Fruit fly (Drosophila melanogaster) whole organism, embryonic: ENCODE data around the gene Sf3b1.

Experiments used
- CG10274 ChIP-seq: fragments of 200-800 bp; sonication (Bioruptor generic); optimal IDR thresholded peaks from 3 replicates; lab custom pipeline; 2017; ENCODE audit warnings: missing biosample characterization, mild to moderate bottlenecking, missing genetic modification characterization
- CG11085 ChIP-seq: fragments of 200-800 bp; sonication (Bioruptor generic); IDR thresholded peaks from 2 replicates; pipeline ENCODE4 v1.3.6; 2022; ENCODE audit warnings: missing biosample characterization, missing genetic modification characterization
- CG12104 ChIP-seq: fragments of 200-800 bp; sonication (Bioruptor generic); optimal IDR thresholded peaks from 3 replicates; lab custom pipeline; 2016; ENCODE audit warnings: missing biosample characterization, missing genetic modification characterization
- CG12219 ChIP-seq: fragments of 200-800 bp; sonication (Bioruptor generic); optimal IDR thresholded peaks from 3 replicates; lab custom pipeline; 2018; ENCODE audit warnings: missing biosample characterization, mild to moderate bottlenecking, missing genetic modification characterization
- CG14441 ChIP-seq: fragments of 200-800 bp; sonication (Bioruptor generic); IDR thresholded peaks from 2 replicates; pipeline ENCODE4 v1.3.6; 2022; ENCODE audit warnings: missing biosample characterization, missing genetic modification characterization
- CG14860 ChIP-seq: fragments of 200-800 bp; sonication (Bioruptor generic); IDR thresholded peaks from 3 replicates; pipeline ENCODE4 v1.3.6; 2022; ENCODE audit warnings: missing biosample characterization, missing genetic modification characterization; ENCODE audit not compliant: partially characterized antibody
- CG16813 ChIP-seq: fragments of 200-800 bp; sonication (Bioruptor generic); IDR thresholded peaks from 3 replicates; pipeline ENCODE4 v1.3.6; 2022; ENCODE audit warnings: missing biosample characterization, missing genetic modification characterization; ENCODE audit not compliant: partially characterized antibody
- CG17912 ChIP-seq: fragments of 200-800 bp; sonication (Bioruptor generic); optimal IDR thresholded peaks from 2 replicates; lab custom pipeline; 2018; ENCODE audit warnings: missing biosample characterization, mild to moderate bottlenecking, missing genetic modification characterization
- CG1832 ChIP-seq: fragments of 200-800 bp; sonication (Bioruptor generic); optimal IDR thresholded peaks from 2 replicates; lab custom pipeline; 2017; ENCODE audit warnings: missing biosample characterization, mild to moderate bottlenecking, missing genetic modification characterization, inconsistent platforms
- CG7963 ChIP-seq: fragments of 200-800 bp; sonication (Bioruptor generic); IDR thresholded peaks from 3 replicates; pipeline ENCODE4 v1.3.6; 2022; ENCODE audit warnings: missing biosample characterization, missing genetic modification characterization; ENCODE audit not compliant: partially characterized antibody
- CrebB ChIP-seq: fragments of 200-800 bp; sonication (Bioruptor generic); optimal IDR thresholded peaks from 3 replicates; lab custom pipeline; 2018; ENCODE audit warnings: missing biosample characterization, mild to moderate bottlenecking, missing genetic modification characterization
- D ChIP-seq, 2 experiments: fragments of 200-800 bp in 1 of 2; fragments of >200 bp in 1 of 2; sonication (Bioruptor generic) in 1 of 2; optimal IDR thresholded peaks; 2 replicates in 1 of 2; 3 replicates in 1 of 2; lab custom pipeline; 2017; ENCODE audit warnings: mild to moderate bottlenecking in 1 of 2, missing biosample characterization in 1 of 2, missing genetic modification characterization in 1 of 2, missing genetic modification reagents in 1 of 2
- Deaf1 ChIP-seq: fragments of 200-800 bp; optimal IDR thresholded peaks from 3 replicates; lab custom pipeline; 2019; ENCODE audit warnings: missing biosample characterization, mild to moderate bottlenecking, missing genetic modification characterization, moderate library complexity
- Dref ChIP-seq: fragments of 200-800 bp; sonication (Bioruptor generic); IDR thresholded peaks from 2 replicates; pipeline ENCODE4 v1.3.6; 2022; ENCODE audit warnings: missing biosample characterization, missing genetic modification characterization
- Ets65A ChIP-seq: fragments of 200-800 bp; sonication (Bioruptor generic); peaks from one replicate; lab custom pipeline; 2016; ENCODE audit warnings: missing biosample characterization, missing genetic modification characterization
- Gsc ChIP-seq: fragments of 200-800 bp; sonication (Bioruptor generic); IDR thresholded peaks from 2 replicates; pipeline ENCODE4 v1.3.6; 2022; ENCODE audit warnings: missing biosample characterization, missing genetic modification characterization
- HLH4C ChIP-seq: fragments of 200-800 bp; sonication (Bioruptor generic); IDR thresholded peaks from 3 replicates; pipeline ENCODE4 v1.3.6; 2022; ENCODE audit warnings: missing biosample characterization, missing genetic modification characterization; ENCODE audit not compliant: partially characterized antibody
- Hey ChIP-seq: fragments of 200-800 bp; sonication (Bioruptor generic); optimal IDR thresholded peaks from 3 replicates; lab custom pipeline; 2018; ENCODE audit warnings: missing biosample characterization, mild to moderate bottlenecking, missing genetic modification characterization
- Med ChIP-seq: fragments of 200-800 bp; sonication (Bioruptor generic); peaks from one replicate; lab custom pipeline; 2016; ENCODE audit warnings: missing biosample characterization, missing genetic modification characterization, mild to moderate bottlenecking, inconsistent platforms, moderate library complexity
- Nf-YB ChIP-seq: fragments of 200-800 bp; sonication (Bioruptor generic); optimal IDR thresholded peaks from 3 replicates; lab custom pipeline; 2019; ENCODE audit warnings: missing biosample characterization, mild to moderate bottlenecking, missing genetic modification characterization, moderate library complexity
- Nf-YC ChIP-seq: fragments of 200-800 bp; optimal IDR thresholded peaks from 3 replicates; lab custom pipeline; 2019; ENCODE audit warnings: missing biosample characterization, mild to moderate bottlenecking, missing genetic modification characterization, moderate library complexity
- Opbp ChIP-seq: fragments of 200-800 bp; sonication (Bioruptor generic); IDR thresholded peaks from 3 replicates; pipeline ENCODE4 v1.3.6; 2022; ENCODE audit warnings: missing biosample characterization, missing genetic modification characterization; ENCODE audit not compliant: partially characterized antibody
- Ptx1 ChIP-seq: fragments of 200-800 bp; sonication (Bioruptor generic); IDR thresholded peaks from 2 replicates; pipeline ENCODE4 v1.3.6; 2022; ENCODE audit warnings: missing biosample characterization, missing genetic modification characterization
- Rfx ChIP-seq: fragments of 200-800 bp; sonication (Bioruptor generic); IDR thresholded peaks from 2 replicates; pipeline ENCODE4 v1.3.6; 2022; ENCODE audit warnings: missing biosample characterization, missing genetic modification characterization
- Scr ChIP-seq: fragments of 200-800 bp; sonication (Bioruptor generic); IDR thresholded peaks from 2 replicates; pipeline ENCODE4 v1.3.6; 2022; ENCODE audit warnings: missing biosample characterization, missing genetic modification characterization; ENCODE audit not compliant: partially characterized antibody
- Sin3A ChIP-seq: fragments of >200 bp; optimal IDR thresholded peaks from 2 replicates; lab custom pipeline; 2018
- Sry-δ ChIP-seq: fragments of 200-800 bp; sonication (Bioruptor generic); optimal IDR thresholded peaks from 2 replicates; lab custom pipeline; 2016; ENCODE audit warnings: missing biosample characterization, missing genetic modification characterization
- ato ChIP-seq: fragments of 200-800 bp; sonication (Bioruptor generic); IDR thresholded peaks from 2 replicates; pipeline ENCODE4 v1.3.6; 2022; ENCODE audit warnings: missing biosample characterization, missing genetic modification characterization; ENCODE audit not compliant: partially characterized antibody
- bbx ChIP-seq: fragments of 200-800 bp; sonication (Bioruptor generic); IDR thresholded peaks from 2 replicates; pipeline ENCODE4 v1.3.6; 2022; ENCODE audit warnings: missing biosample characterization, missing genetic modification characterization; ENCODE audit not compliant: partially characterized antibody
- bcd ChIP-seq: fragments of 200-800 bp; sonication (Bioruptor generic); optimal IDR thresholded peaks from 2 replicates; lab custom pipeline; 2017; ENCODE audit warnings: missing biosample characterization, mild to moderate bottlenecking, missing genetic modification characterization
- cg ChIP-seq: fragments of 200-800 bp; sonication (Bioruptor generic); optimal IDR thresholded peaks from 3 replicates; lab custom pipeline; 2019; ENCODE audit warnings: missing biosample characterization, mild to moderate bottlenecking, missing genetic modification characterization, moderate library complexity
- chinmo ChIP-seq: fragments of 200-800 bp; sonication (Bioruptor generic); IDR thresholded peaks from 4 replicates; pipeline ENCODE4 v1.3.6; 2022; ENCODE audit warnings: missing biosample characterization, missing genetic modification characterization; ENCODE audit not compliant: partially characterized antibody
- corto ChIP-seq: fragments of 200-800 bp; sonication (Bioruptor generic); optimal IDR thresholded peaks from 2 replicates; lab custom pipeline; 2016; ENCODE audit warnings: missing biosample characterization, mild to moderate bottlenecking, missing genetic modification characterization, moderate library complexity
- danr ChIP-seq: fragments of 200-800 bp; sonication (Bioruptor generic); IDR thresholded peaks from 2 replicates; pipeline ENCODE4 v1.3.6; 2022; ENCODE audit warnings: missing biosample characterization, missing genetic modification characterization
- gfzf ChIP-seq: fragments of 200-800 bp; sonication (Bioruptor generic); optimal IDR thresholded peaks from 2 replicates; lab custom pipeline; 2016; ENCODE audit warnings: missing biosample characterization, mild to moderate bottlenecking, missing genetic modification characterization, moderate library complexity
- ham ChIP-seq: fragments of 200-800 bp; sonication (Bioruptor generic); IDR thresholded peaks from 2 replicates; pipeline ENCODE4 v1.3.6; 2022; ENCODE audit warnings: missing biosample characterization, missing genetic modification characterization
- ken ChIP-seq: fragments of 200-800 bp; sonication (Bioruptor generic); IDR thresholded peaks from 3 replicates; pipeline ENCODE4 v1.3.6; 2022; ENCODE audit warnings: missing biosample characterization, missing genetic modification characterization
- pan ChIP-seq, 4 experiments: fragments of >200 bp in 3 of 4; fragments of 200-800 bp in 1 of 4; sonication (Bioruptor generic) in 1 of 4; optimal IDR thresholded peaks in 3 of 4; IDR thresholded peaks in 1 of 4; 2 replicates each; pipeline versions ENCODE4 v1.3.6 to Lab custom; 2017 to 2022; ENCODE audit warnings: missing biosample characterization in 2 of 4, missing genetic modification characterization in 2 of 4, mixed read lengths in 1 of 4
- prd ChIP-seq, 3 experiments: fragments of >200 bp in 2 of 3; fragments of 200-800 bp in 1 of 3; sonication (Bioruptor generic) in 1 of 3; optimal IDR thresholded peaks in 2 of 3; IDR thresholded peaks in 1 of 3; 2 replicates in 2 of 3; 3 replicates in 1 of 3; pipeline versions ENCODE4 v1.3.6 to Lab custom; 2017 to 2022; ENCODE audit warnings: missing biosample characterization in 1 of 3, missing genetic modification characterization in 1 of 3
- row ChIP-seq: fragments of 200-800 bp; sonication (Bioruptor generic); IDR thresholded peaks from 3 replicates; pipeline ENCODE4 v1.3.6; 2022; ENCODE audit warnings: missing biosample characterization, missing genetic modification characterization
- tna ChIP-seq: fragments of 200-800 bp; sonication (Bioruptor generic); IDR thresholded peaks from 2 replicates; pipeline ENCODE4 v1.3.6; 2022; ENCODE audit warnings: missing biosample characterization, missing genetic modification characterization; ENCODE audit not compliant: partially characterized antibody
- trem ChIP-seq: fragments of 200-800 bp; optimal IDR thresholded peaks from 3 replicates; lab custom pipeline; 2019; ENCODE audit warnings: missing biosample characterization, mild to moderate bottlenecking, missing genetic modification characterization, moderate library complexity
- vnd ChIP-seq: fragments of 200-800 bp; sonication (Bioruptor generic); IDR thresholded peaks from 3 replicates; pipeline ENCODE4 v1.3.6; 2022; ENCODE audit warnings: missing biosample characterization, missing genetic modification characterization; ENCODE audit not compliant: partially characterized antibody

The Sf3b1 gene

DNA sequence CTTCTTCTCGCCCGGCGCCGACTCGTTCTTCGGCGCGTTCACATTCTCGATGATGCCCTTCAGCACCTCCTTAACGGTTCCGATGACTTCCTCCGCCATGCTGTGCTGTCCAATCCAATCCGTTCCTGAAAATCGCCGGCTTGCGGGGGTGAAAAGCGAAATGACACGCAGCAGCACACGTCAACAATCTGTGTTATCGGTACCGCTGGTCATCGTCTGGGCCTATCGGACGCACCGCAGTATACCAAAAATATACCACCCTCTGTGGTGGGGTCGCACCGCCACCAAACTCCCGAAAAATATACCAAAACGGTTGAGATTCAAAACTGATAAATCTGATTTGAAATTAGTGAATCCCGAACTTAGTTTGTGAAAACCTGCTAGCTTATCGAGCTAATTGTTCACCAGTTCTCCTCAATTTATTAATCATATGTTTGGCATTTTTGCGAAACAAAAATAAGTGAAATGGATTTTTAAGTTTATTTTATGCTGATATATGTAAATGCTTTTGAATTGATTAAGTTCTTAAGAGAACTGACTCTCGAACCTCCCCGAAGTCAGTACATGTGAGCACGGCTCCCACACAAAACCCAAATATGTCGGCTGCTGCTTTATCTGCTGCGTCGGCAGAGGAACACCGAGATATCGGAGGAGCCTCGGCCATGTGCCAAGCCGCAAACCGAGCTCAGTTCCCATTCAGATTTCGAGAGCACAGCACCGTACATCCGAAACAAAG lies 23.5 kb upstream of the Sf3b1 start, which contains the start of the genes Spp and nAChRbeta3 (continued):
- TF ChIP-seq Scr (GFP tag; lab: Robert Waterston, UW) (peak; percentile 52), CG14860 (0 out of 3 replicates have a peak, but pooled peaks have one; percentile 45), ham (no peak), D (optimal IDR thresholded peaks at IDR 0.05; lab: Kevin White, UChicago) (no peak), D (GFP tag; optimal IDR thresholded peaks at IDR 0.05; lab: Kevin White, UChicago) (no peak), Gsc (GFP tag; lab: Robert Waterston, UW) (no peak), tna (GFP tag; lab: Robert Waterston, UW) (peak; percentile 67), Ets65A (no peak), row (GFP tag; lab: Robert Waterston, UW) (peak; percentile 13; the same call in 1 of the 3 replicates), CG12104 (no peak), ato (GFP tag; lab: Robert Waterston, UW) (peak; percentile 49; the same call in 1 of the 2 replicates), Sin3A (lab: Kevin White, UChicago) (peak; percentile 10), danr (GFP tag; lab: Robert Waterston, UW) (no peak)
- TF ChIP-seq, all 482 proteins: peak for 66

DNA sequence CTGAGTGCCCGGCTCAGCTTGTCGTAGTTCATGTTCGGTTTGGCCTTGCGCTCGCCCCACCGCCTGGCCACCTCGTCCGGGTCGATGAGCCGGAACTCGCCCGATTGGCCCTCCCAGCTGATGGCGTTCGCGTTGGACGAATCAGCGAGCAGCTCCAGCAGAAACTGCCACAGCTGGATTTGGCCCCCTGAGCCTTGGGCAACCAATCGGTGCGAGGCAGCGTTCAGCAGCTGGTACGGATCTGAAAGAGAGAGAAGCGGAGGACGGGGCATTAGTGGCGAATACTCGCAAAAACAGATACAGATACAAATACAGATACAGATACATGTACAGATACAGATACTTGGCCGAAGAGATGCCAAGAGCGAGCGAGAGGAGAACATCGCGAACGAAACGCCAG lies 20.2 kb upstream of the Sf3b1 start:
- TF ChIP-seq Deaf1 (tag; lab: Kevin White, UChicago) (peak; percentile 33), CG17912 (GFP tag; lab: Kevin White, UChicago) (no peak), Nf-YB (GFP tag; lab: Kevin White, UChicago) (peak; percentile 93), cg (GFP tag; lab: Kevin White, UChicago) (peak; percentile 36), chinmo (GFP tag; lab: Robert Waterston, UW) (0 out of 4 replicates have a peak, but pooled peaks have one; percentile 13), CrebB (no peak), Ets65A (peak; percentile 61), Dref (GFP tag; lab: Robert Waterston, UW) (no peak), CG1832 (GFP tag; lab: Kevin White, UChicago) (peak; percentile 18), Nf-YC (tag; lab: Kevin White, UChicago) (peak; percentile 96), gfzf (no peak)
- TF ChIP-seq, all 482 proteins: peak for 7

DNA sequence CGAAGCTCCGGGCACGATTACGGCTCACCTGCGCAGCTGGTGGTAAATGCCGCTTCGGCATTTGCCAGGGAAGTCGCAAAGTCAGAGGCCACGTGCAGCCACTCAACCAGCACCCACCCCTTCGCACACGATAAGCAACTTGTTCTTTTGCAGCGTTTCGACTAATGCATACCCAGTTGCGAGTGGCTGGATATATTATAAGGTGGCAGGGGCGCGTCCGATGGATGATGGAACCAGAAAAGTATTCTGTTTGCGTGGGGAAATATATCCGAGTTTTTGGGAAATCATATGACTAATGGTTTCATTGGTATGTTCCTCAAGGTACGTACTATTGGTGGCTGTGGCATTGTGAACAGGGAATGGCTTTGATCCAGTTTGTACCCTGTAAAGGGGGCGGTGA lies 18.5 kb upstream of the Sf3b1 start:
- TF ChIP-seq Ptx1 (0 out of 2 replicates have a peak, but pooled peaks have one; percentile 15), bbx (GFP tag; lab: Robert Waterston, UW) (peak; percentile 54; the same call in 1 of the 2 replicates), CG16813 (GFP tag; lab: Robert Waterston, UW) (0 out of 3 replicates have a peak, but pooled peaks have one; percentile 38), ken (no peak), Opbp (GFP tag; lab: Robert Waterston, UW) (peak; percentile 55; the same call in 1 of the 3 replicates), pan (optimal IDR thresholded peaks at IDR 0.05; lab: Kevin White, UChicago) (no peak), pan (GFP tag; optimal IDR thresholded peaks at IDR 0.05 in 1 of 2, IDR thresholded peaks at IDR 0.05 in 1 of 2) (peak in 1 of 2 experiments; percentile 17), HLH4C (GFP tag; lab: Robert Waterston, UW) (peak; percentile 76), bcd (GFP tag; lab: Kevin White, UChicago) (no peak), Rfx (GFP tag; lab: Robert Waterston, UW) (no peak), Sry-δ (no peak), CG14441 (GFP tag; lab: Robert Waterston, UW) (no peak), prd (optimal IDR thresholded peaks at IDR 0.05; lab: Kevin White, UChicago) (no peak), prd (GFP tag; IDR thresholded peaks at IDR 0.05; lab: Robert Waterston, UW) (0 out of 3 replicates have a peak, but pooled peaks have one; percentile 11), CG12219 (GFP tag; lab: Kevin White, UChicago) (no peak), Med (peak; percentile 50), ato (GFP tag; lab: Robert Waterston, UW) (peak; percentile 48; the same call in 1 of the 2 replicates), trem (tag; lab: Kevin White, UChicago) (no peak), Hey (peak; percentile 90), CG11085 (no peak), corto (GFP tag; lab: Kevin White, UChicago) (no peak), vnd (GFP tag; lab: Robert Waterston, UW) (peak; percentile 56; the same call in 1 of the 3 replicates), CG10274 (GFP tag; lab: Kevin White, UChicago) (no peak), CG7963 (GFP tag; lab: Robert Waterston, UW) (peak; percentile 77), Nf-YC (tag; lab: Kevin White, UChicago) (peak; percentile 39)
